Worm (Caenorhabditis elegans): ENCODE data around the gene F35C11.2.

F35C11.2 gene

DNA sequence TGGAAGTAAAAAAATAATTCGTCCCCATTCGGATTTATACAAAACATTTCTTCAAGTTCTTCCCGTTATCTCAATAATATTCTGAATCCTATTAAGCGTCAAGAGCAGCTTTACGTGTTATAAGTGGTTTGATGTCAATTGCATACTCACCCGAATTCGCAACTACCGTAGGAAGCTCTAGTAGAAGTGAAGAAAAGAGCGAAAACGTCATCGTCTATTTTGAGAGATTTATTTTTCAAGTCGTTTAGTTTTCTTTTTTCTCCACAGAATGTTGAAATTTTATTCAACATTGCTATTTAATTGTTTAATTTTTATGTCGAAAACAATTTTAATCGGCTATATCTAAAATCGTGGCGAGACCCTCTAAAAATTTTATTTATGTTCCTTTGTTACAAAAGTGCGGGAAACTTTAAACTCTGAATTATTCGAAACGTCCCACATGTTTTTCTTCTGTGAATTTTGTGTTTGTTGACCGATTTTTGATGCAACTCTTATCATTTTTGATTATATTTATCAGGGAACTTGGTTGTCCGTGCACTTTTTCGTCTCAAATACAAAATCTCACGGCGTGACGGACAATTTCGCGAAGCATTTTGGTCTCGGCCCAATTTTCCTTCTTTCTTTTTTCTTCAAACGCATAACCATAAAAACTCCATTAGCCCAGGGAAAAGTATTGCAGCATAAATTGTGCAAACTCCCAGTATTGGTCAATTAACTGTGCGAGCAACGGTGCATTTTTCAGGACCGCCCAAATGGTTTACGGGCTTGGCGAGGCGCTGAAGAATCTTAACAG lies 21.4 kb upstream of the F35C11.2 start, which contains the start of gene tdc-1:
Gene tdc-1, plus strand, starts transcription at position 743 of the 793 bp plus-strand sequence.
- TF ChIP-seq elt-2 (tag; optimal IDR thresholded peaks at IDR 0.05): peak; percentile 20
- no peak for TF ChIP-seq efl-1 (optimal IDR thresholded peaks at IDR 0.05)
- peak in 1 of 2 experiments; percentile 66 for TF ChIP-seq efl-1 (GFP tag; optimal IDR thresholded peaks at IDR 0.05 in 1 of 2)
- no peak for TF ChIP-seq unc-130 (tag; optimal IDR thresholded peaks at IDR 0.05)

- TF ChIP-seq mdl-1 (tag; optimal IDR thresholded peaks at IDR 0.05) (no peak), jun-1 (tag; optimal IDR thresholded peaks at IDR 0.05) (no peak), ceh-88 (GFP tag; IDR thresholded peaks at IDR 0.05) (no peak), swsn-7 (tag; optimal IDR thresholded peaks at IDR 0.05) (no peak), unc-98 (GFP tag; IDR thresholded peaks at IDR 0.05) (no peak), C04F5.9 (tag; optimal IDR thresholded peaks at IDR 0.05) (no peak), skn-1 (tag; optimal IDR thresholded peaks at IDR 0.05) (no peak)
These were observed 20.7 kb upstream of the F35C11.2 start, which contains the start of gene K01C8.2 for ce11 chrII:8269351-8269750. K01C8.2 (minus strand) TSS chrII:8269451.

ce11 chrII:8267679-8268078 lies 19.0 kb upstream of the F35C11.2 start:
- TF ChIP-seq nhr-85 (tag) (peak; percentile 13), lin-35 (GFP tag; optimal IDR thresholded peaks at IDR 0.05) (peak in 1 of 2 experiments; percentile 1), ceh-82 (tag; optimal IDR thresholded peaks at IDR 0.05) (no peak), pag-3 (tag; optimal IDR thresholded peaks at IDR 0.05; ENCODE audit: borderline replicate concordance, insufficient read depth) (no peak), grh-1 (GFP tag; IDR thresholded peaks at IDR 0.05) (peak; percentile 37; the same call in 1 of the 2 replicates), mab-9 (GFP tag; IDR thresholded peaks at IDR 0.05) (no peak), blmp-1 (tag; optimal IDR thresholded peaks at IDR 0.05) (peak; percentile 37), C04F5.9 (tag; optimal IDR thresholded peaks at IDR 0.05) (no peak), isw-1 (GFP tag; IDR thresholded peaks at IDR 0.05) (no peak), jun-1 (tag; optimal IDR thresholded peaks at IDR 0.05) (no peak)

- TF ChIP-seq sox-4 (tag; optimal IDR thresholded peaks at IDR 0.05) (no peak), ces-1 (GFP tag; optimal IDR thresholded peaks at IDR 0.05) (no peak), efl-1 (optimal IDR thresholded peaks at IDR 0.05) (no peak), efl-1 (GFP tag; optimal IDR thresholded peaks at IDR 0.05 in 1 of 2) (peak in 1 of 2 experiments; percentile 45), mep-1 (tag; optimal IDR thresholded peaks at IDR 0.05) (no peak), nhr-19 (GFP tag; conservative IDR thresholded peaks at IDR 0.05) (no peak), elt-2 (tag; optimal IDR thresholded peaks at IDR 0.05) (peak; percentile 73), snu-23 (GFP tag; optimal IDR thresholded peaks at IDR 0.05) (no peak), irx-1 (tag; optimal IDR thresholded peaks at IDR 0.05) (no peak), lin-14 (GFP tag; optimal IDR thresholded peaks at IDR 0.05) (peak; percentile 16), jun-1 (tag; optimal IDR thresholded peaks at IDR 0.05) (no peak), C04F5.9 (tag; optimal IDR thresholded peaks at IDR 0.05) (no peak), snpc-4 (tag; optimal IDR thresholded peaks at IDR 0.05) (no peak), blmp-1 (tag; optimal IDR thresholded peaks at IDR 0.05) (peak; percentile 33), pqm-1 (tag; optimal IDR thresholded peaks at IDR 0.05) (peak; percentile 8), tlp-1 (tag; optimal IDR thresholded peaks at IDR 0.05) (no peak), elt-3 (tag; optimal IDR thresholded peaks at IDR 0.05) (peak in 1 of 6 experiments; percentile 17), ceh-90 (tag; optimal IDR thresholded peaks at IDR 0.05) (no peak)
These were observed 17.9 kb upstream of the F35C11.2 start for ce11 chrII:8266559-8266958.

- TF ChIP-seq elt-3 (tag; optimal IDR thresholded peaks at IDR 0.05): peak in 4 of 6 experiments; percentile 40 to 71 (median 64)
- peak in 1 of 2 experiments; percentile 16 for TF ChIP-seq mdl-1 (tag; optimal IDR thresholded peaks at IDR 0.05)
- no peak for TF ChIP-seq efl-1 (optimal IDR thresholded peaks at IDR 0.05)
- peak in 1 of 2 experiments; percentile 51 for TF ChIP-seq efl-1 (GFP tag; optimal IDR thresholded peaks at IDR 0.05 in 1 of 2)
- no peak for TF ChIP-seq sup-37 (GFP tag; optimal IDR thresholded peaks at IDR 0.05)
- TF ChIP-seq ama-1 (optimal IDR thresholded peaks at IDR 0.05): no peak
- TF ChIP-seq irx-1 (tag; optimal IDR thresholded peaks at IDR 0.05): no peak
- peak; percentile 35 for TF ChIP-seq nhr-71 (tag; optimal IDR thresholded peaks at IDR 0.05)
- TF ChIP-seq snu-23 (GFP tag; optimal IDR thresholded peaks at IDR 0.05): no peak
- TF ChIP-seq lin-14 (GFP tag; optimal IDR thresholded peaks at IDR 0.05): peak; percentile 27
- no peak for TF ChIP-seq lsy-2 (tag; optimal IDR thresholded peaks at IDR 0.05)
- peak; percentile 81 for TF ChIP-seq nhr-85 (tag)
- TF ChIP-seq nhr-20 (tag; optimal IDR thresholded peaks at IDR 0.05): peak; percentile 33
- TF ChIP-seq aha-1 (tag; optimal IDR thresholded peaks at IDR 0.05): no peak
- no peak for TF ChIP-seq ets-5 (GFP tag; IDR thresholded peaks at IDR 0.05)
- TF ChIP-seq nhr-11 (tag; optimal IDR thresholded peaks at IDR 0.05): no peak
- TF ChIP-seq lin-15B (tag; optimal IDR thresholded peaks at IDR 0.05): no peak
- TF ChIP-seq blmp-1 (tag; optimal IDR thresholded peaks at IDR 0.05): peak; percentile 46
These were observed 16.0 kb upstream of the F35C11.2 start, which contains the start of gene srdh-1 for ce11 chrII:8264619-8265018. srdh-1 (plus strand) TSS chrII:8264661.
